Worm (Caenorhabditis elegans) whole organism, L2 larva: ENCODE results near the gene ZK1127.13.

Source experiments
- F13H6.1 ChIP-seq: sonication (generic microtip); optimal IDR thresholded peaks from 2 replicates; lab custom pipeline; 2016; ENCODE audit warnings: missing genetic modification characterization, missing compliant biosample characterization
- Y55F3AM.14 ChIP-seq: fragments of 200-800 bp; sonication (Bioruptor generic); optimal IDR thresholded peaks from 2 replicates; lab custom pipeline; 2018; ENCODE audit warnings: mild to moderate bottlenecking, missing genetic modification characterization, missing compliant biosample characterization
- ama-1 ChIP-seq: fragments of 150-350 bp; optimal IDR thresholded peaks from 2 replicates; lab custom pipeline; 2018; ENCODE audit warnings: inconsistent platforms
- blmp-1 ChIP-seq: sonication (generic microtip); optimal IDR thresholded peaks from 2 replicates; lab custom pipeline; 2017; ENCODE audit warnings: missing genetic modification characterization, mild to moderate bottlenecking, missing compliant biosample characterization, antibody characterized with exemption, moderate library complexity; ENCODE audit not compliant: insufficient read depth
- ceh-16 ChIP-seq: fragments of 150-350 bp; optimal IDR thresholded peaks from 2 replicates; lab custom pipeline; 2014; ENCODE audit warnings: missing biosample characterization, missing genetic modification characterization
- ceh-82 ChIP-seq: fragments of 150-350 bp; optimal IDR thresholded peaks from 2 replicates; lab custom pipeline; 2014; ENCODE audit warnings: missing biosample characterization, missing genetic modification characterization
- dmd-4 ChIP-seq: sonication (generic microtip); optimal IDR thresholded peaks from 2 replicates; lab custom pipeline; 2017; ENCODE audit warnings: missing biosample characterization, missing genetic modification characterization
- egl-27 ChIP-seq: sonication (generic microtip); optimal IDR thresholded peaks from 3 replicates; lab custom pipeline; 2017; ENCODE audit warnings: missing biosample characterization, missing genetic modification reagents, missing genetic modification characterization
- elt-1 ChIP-seq: fragments of 150-350 bp; optimal IDR thresholded peaks from 2 replicates; lab custom pipeline; 2014; ENCODE audit warnings: missing biosample characterization, missing genetic modification characterization
- elt-3 ChIP-seq: sonication (generic microtip); optimal IDR thresholded peaks from 2 replicates; lab custom pipeline; 2017; ENCODE audit warnings: missing biosample characterization, missing genetic modification characterization
- fos-1 ChIP-seq: fragments of 150-350 bp; optimal IDR thresholded peaks from 2 replicates; lab custom pipeline; 2014; ENCODE audit warnings: missing biosample characterization, missing genetic modification characterization
- lin-11 ChIP-seq: fragments of 150-350 bp; sonication (generic microtip); optimal IDR thresholded peaks from 2 replicates; lab custom pipeline; 2014; ENCODE audit warnings: missing biosample characterization, missing genetic modification characterization, inconsistent platforms, mixed read lengths
- lin-13 ChIP-seq: fragments of 150-350 bp; optimal IDR thresholded peaks from 2 replicates; lab custom pipeline; 2014; ENCODE audit warnings: missing biosample characterization, missing genetic modification reagents, missing genetic modification characterization
- lin-39 ChIP-seq: fragments of 150-350 bp; optimal IDR thresholded peaks from 2 replicates; lab custom pipeline; 2014; ENCODE audit warnings: missing biosample characterization, missing genetic modification reagents, missing genetic modification characterization
- lsy-2 ChIP-seq, 2 experiments: fragments of 150-350 bp in 1 of 2; sonication (generic microtip) in 1 of 2; optimal IDR thresholded peaks; 2 replicates each; lab custom pipeline; 2014 to 2017; ENCODE audit warnings: missing biosample characterization in 2 of 2, missing genetic modification characterization in 2 of 2
- mab-5 ChIP-seq: fragments of 150-350 bp; optimal IDR thresholded peaks from 2 replicates; lab custom pipeline; 2014; ENCODE audit warnings: missing biosample characterization, missing genetic modification characterization
- mbf-1 ChIP-seq: sonication (generic microtip); optimal IDR thresholded peaks from 2 replicates; lab custom pipeline; 2017; ENCODE audit warnings: missing biosample characterization, missing genetic modification characterization
- mdl-1 ChIP-seq, 2 experiments: fragments of 150-350 bp in 1 of 2; sonication (generic microtip) in 1 of 2; optimal IDR thresholded peaks; 2 replicates each; lab custom pipeline; 2017; ENCODE audit warnings: missing biosample characterization in 2 of 2, missing genetic modification characterization in 2 of 2
- nhr-10 ChIP-seq: sonication (generic microtip); optimal IDR thresholded peaks from 2 replicates; lab custom pipeline; 2017; ENCODE audit warnings: missing biosample characterization, missing genetic modification characterization
- nhr-11 ChIP-seq: fragments of 150-350 bp; optimal IDR thresholded peaks from 2 replicates; lab custom pipeline; 2014; ENCODE audit warnings: missing biosample characterization, missing genetic modification characterization
- nhr-12 ChIP-seq: fragments of 150-350 bp; optimal IDR thresholded peaks from 2 replicates; lab custom pipeline; 2014; ENCODE audit warnings: missing biosample characterization, missing genetic modification characterization
- nhr-129 ChIP-seq: fragments of 150-350 bp; optimal IDR thresholded peaks from 2 replicates; lab custom pipeline; 2014; ENCODE audit warnings: missing biosample characterization, missing genetic modification characterization
- nhr-21 ChIP-seq: fragments of 150-350 bp; optimal IDR thresholded peaks from 2 replicates; lab custom pipeline; 2014; ENCODE audit warnings: missing biosample characterization, missing genetic modification characterization
- nhr-23 ChIP-seq: fragments of 150-350 bp; optimal IDR thresholded peaks from 2 replicates; lab custom pipeline; 2014; ENCODE audit warnings: missing biosample characterization, missing genetic modification reagents, missing genetic modification characterization
- nhr-237 ChIP-seq: fragments of 150-350 bp; optimal IDR thresholded peaks from 2 replicates; lab custom pipeline; 2014; ENCODE audit warnings: missing biosample characterization, missing genetic modification characterization
- nhr-25 ChIP-seq: fragments of 150-350 bp; sonication (generic microtip); optimal IDR thresholded peaks from 3 replicates; lab custom pipeline; 2014; ENCODE audit warnings: missing biosample characterization, missing genetic modification characterization
- nhr-77 ChIP-seq: fragments of 150-350 bp; optimal IDR thresholded peaks from 2 replicates; lab custom pipeline; 2014; ENCODE audit warnings: missing biosample characterization, missing genetic modification characterization
- sem-4 ChIP-seq: fragments of 150-350 bp; optimal IDR thresholded peaks from 2 replicates; lab custom pipeline; 2014; ENCODE audit warnings: missing biosample characterization, missing genetic modification reagents, missing genetic modification characterization
- skn-1 ChIP-seq: sonication (generic microtip); optimal IDR thresholded peaks from 2 replicates; lab custom pipeline; 2017; ENCODE audit warnings: missing biosample characterization, missing genetic modification characterization
- sma-3 ChIP-seq: sonication (generic microtip); optimal IDR thresholded peaks from 2 replicates; lab custom pipeline; 2016; ENCODE audit warnings: missing genetic modification reagents, missing genetic modification characterization, missing compliant biosample characterization
- sma-9 ChIP-seq, 2 experiments: fragments of 150-350 bp in 1 of 2; sonication (generic microtip) in 1 of 2; optimal IDR thresholded peaks; 2 replicates each; lab custom pipeline; 2014 to 2016; ENCODE audit warnings: missing genetic modification characterization in 2 of 2, mild to moderate bottlenecking in 1 of 2, missing biosample characterization in 1 of 2, missing compliant biosample characterization in 1 of 2, missing genetic modification reagents in 1 of 2, moderate library complexity in 1 of 2
- snpc-4 ChIP-seq: fragments of 150-350 bp; optimal IDR thresholded peaks from 2 replicates; lab custom pipeline; 2014; ENCODE audit warnings: missing biosample characterization, missing genetic modification characterization
- unc-39 ChIP-seq: fragments of 150-350 bp; optimal IDR thresholded peaks from 2 replicates; lab custom pipeline; 2014; ENCODE audit warnings: missing biosample characterization, missing genetic modification characterization
- unc-55 ChIP-seq: fragments of 150-350 bp; sonication (generic microtip); optimal IDR thresholded peaks from 3 replicates; lab custom pipeline; 2014; ENCODE audit warnings: missing biosample characterization, missing genetic modification reagents, missing genetic modification characterization
- unc-62 ChIP-seq: fragments of 150-350 bp; optimal IDR thresholded peaks from 2 replicates; lab custom pipeline; 2014; ENCODE audit warnings: missing biosample characterization, missing genetic modification reagents, missing genetic modification characterization
- zag-1 ChIP-seq: fragments of 150-350 bp; optimal IDR thresholded peaks from 2 replicates; lab custom pipeline; 2014; ENCODE audit warnings: missing biosample characterization, missing genetic modification characterization
- ztf-11 ChIP-seq: sonication (generic microtip); optimal IDR thresholded peaks from 2 replicates; lab custom pipeline; 2017; ENCODE audit warnings: missing biosample characterization, missing genetic modification characterization
- ztf-4 ChIP-seq: fragments of 150-350 bp; optimal IDR thresholded peaks from 2 replicates; lab custom pipeline; 2014; ENCODE audit warnings: missing biosample characterization, missing genetic modification characterization

The ZK1127.13 gene

DNA sequence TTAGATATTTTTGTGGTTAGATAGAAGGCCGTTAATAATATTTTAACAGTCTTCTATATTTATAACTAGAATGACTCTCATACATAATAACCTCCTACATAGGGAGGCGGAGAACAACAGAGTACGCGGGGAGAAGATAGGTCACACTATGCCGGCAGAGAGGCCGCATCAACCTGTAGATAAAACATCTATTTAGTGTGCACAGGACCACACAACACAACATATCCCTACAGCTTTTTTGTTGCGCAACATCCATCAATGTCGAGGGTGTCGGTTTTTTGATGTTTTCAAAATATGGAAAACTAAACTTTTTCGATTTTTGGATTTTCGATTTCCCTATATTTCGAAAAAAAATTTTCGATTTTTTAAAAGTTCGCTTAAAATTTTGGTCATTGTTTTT is 37.8 kb downstream of the ZK1127.13 start:
- TF ChIP-seq mdl-1 (tag; optimal IDR thresholded peaks at IDR 0.05; lab: Kevin White, UChicago) (no peak), lin-11 (tag; lab: Kevin White, UChicago) (no peak), lsy-2 (tag; optimal IDR thresholded peaks at IDR 0.05; lab: Kevin White, UChicago) (no peak), ceh-82 (tag; lab: Kevin White, UChicago) (no peak), sma-9 (GFP tag; optimal IDR thresholded peaks at IDR 0.05; lab: Kevin White, UChicago) (no peak), sma-9 (tag; optimal IDR thresholded peaks at IDR 0.05; lab: Kevin White, UChicago) (no peak), nhr-77 (tag; lab: Kevin White, UChicago) (no peak), mab-5 (tag; lab: Kevin White, UChicago) (no peak), dmd-4 (tag; lab: Kevin White, UChicago) (no peak), unc-55 (GFP tag; lab: Kevin White, UChicago) (no peak), egl-27 (tag; lab: Kevin White, UChicago) (no peak), F13H6.1 (tag; lab: Kevin White, UChicago) (no peak), ztf-11 (tag; lab: Kevin White, UChicago) (no peak), nhr-23 (tag; lab: Kevin White, UChicago) (no peak), nhr-12 (tag; lab: Kevin White, UChicago) (no peak)

DNA sequence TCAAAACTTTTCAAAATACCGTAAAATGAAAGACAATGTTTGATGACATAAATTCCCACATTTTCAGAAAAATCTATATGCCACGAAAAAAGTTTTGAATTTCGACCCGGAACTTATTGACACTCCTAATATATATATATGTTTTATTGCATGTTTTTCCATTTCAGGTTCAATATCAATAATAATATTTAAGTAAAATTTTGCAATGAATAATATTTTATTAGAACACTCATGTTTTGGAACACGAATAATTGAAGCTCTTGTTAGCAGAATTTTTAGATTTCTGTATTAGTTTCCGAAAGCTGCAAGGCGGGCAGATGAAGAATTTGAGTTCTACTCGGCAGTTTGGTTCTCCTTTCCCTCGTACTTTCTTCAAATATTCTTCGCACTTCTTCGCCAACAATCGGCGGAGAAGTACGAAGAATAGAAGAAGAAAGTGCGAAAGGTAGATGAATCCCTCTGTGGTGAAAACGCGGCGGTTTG is 40.3 kb downstream of the ZK1127.13 start, which contains the start of gene T02G5.3:
Gene T02G5.3 (plus strand): TSS at position 51 of the 483 bp plus-strand sequence.
- no peak for TF ChIP-seq unc-55 (GFP tag; lab: Kevin White, UChicago)

ce11 chrII:7095970-7096369 is 42.9 kb downstream of the ZK1127.13 start:
- TF ChIP-seq ceh-82 (tag; lab: Kevin White, UChicago) (no peak), nhr-23 (tag; lab: Kevin White, UChicago) (no peak), mbf-1 (tag; lab: Kevin White, UChicago) (no peak), lin-13 (no peak), nhr-12 (tag; lab: Kevin White, UChicago) (no peak), lin-11 (tag; lab: Kevin White, UChicago) (no peak), nhr-11 (tag; lab: Kevin White, UChicago) (no peak), mdl-1 (tag; optimal IDR thresholded peaks at IDR 0.05; lab: Kevin White, UChicago) (no peak), nhr-237 (tag; lab: Kevin White, UChicago) (no peak)

DNA sequence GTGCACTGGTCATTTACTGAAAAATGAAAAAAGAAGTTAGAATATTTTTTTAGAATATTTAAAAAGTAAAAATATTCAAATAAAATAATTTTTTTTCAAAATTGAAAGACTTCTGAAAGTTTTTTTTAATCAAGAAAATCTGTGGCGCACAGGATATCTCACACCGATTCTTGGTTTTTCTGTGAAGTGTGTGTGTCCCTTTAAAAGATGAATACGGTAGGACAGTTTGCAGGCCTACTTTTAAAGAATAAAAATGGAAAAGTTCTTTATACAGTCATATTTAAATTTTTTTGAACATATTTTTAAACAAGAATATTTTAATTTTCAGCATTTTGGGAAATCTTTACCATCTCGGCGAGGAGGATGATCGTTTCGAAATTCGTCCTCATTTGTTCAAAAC is 45.5 kb downstream of the ZK1127.13 start, which contains the start of gene mct-5:
Gene mct-5 (minus strand): TSS at position 16 of the 400 bp plus-strand sequence.
- no peak for TF ChIP-seq unc-55 (GFP tag; lab: Kevin White, UChicago)
- no peak for TF ChIP-seq ztf-4 (tag; lab: Kevin White, UChicago)
- TF ChIP-seq nhr-237 (tag; lab: Kevin White, UChicago): no peak
- no peak for TF ChIP-seq sem-4 (tag; lab: Kevin White, UChicago)
- TF ChIP-seq nhr-10 (tag; lab: Kevin White, UChicago): no peak
- no peak for TF ChIP-seq ceh-82 (tag; lab: Kevin White, UChicago)
- no peak for TF ChIP-seq lin-39 (tag; lab: Kevin White, UChicago)
- no peak for TF ChIP-seq nhr-25
- TF ChIP-seq unc-62: no peak
- no peak for TF ChIP-seq elt-1 (tag; lab: Kevin White, UChicago)
- no peak for TF ChIP-seq Y55F3AM.14
- no peak for TF ChIP-seq zag-1 (tag; lab: Kevin White, UChicago)
- TF ChIP-seq F13H6.1 (tag; lab: Kevin White, UChicago): no peak
- no peak for TF ChIP-seq skn-1 (tag; lab: Kevin White, UChicago)
- no peak for TF ChIP-seq nhr-129 (tag; lab: Kevin White, UChicago)
- TF ChIP-seq blmp-1 (tag; lab: Kevin White, UChicago): no peak
- TF ChIP-seq sma-3 (GFP tag; lab: Kevin White, UChicago): no peak
- TF ChIP-seq, all 48 proteins: peak for 0

- TF ChIP-seq unc-55 (GFP tag; lab: Kevin White, UChicago) (no peak), lin-13 (no peak), fos-1 (tag; lab: Kevin White, UChicago) (no peak), nhr-25 (no peak), mab-5 (tag; lab: Kevin White, UChicago) (no peak), lin-39 (tag; lab: Kevin White, UChicago) (no peak), unc-39 (tag; lab: Kevin White, UChicago) (no peak), snpc-4 (tag; lab: Kevin White, UChicago) (no peak), nhr-23 (tag; lab: Kevin White, UChicago) (no peak), elt-3 (tag; lab: Kevin White, UChicago) (no peak), ceh-16 (tag; lab: Kevin White, UChicago) (no peak), dmd-4 (tag; lab: Kevin White, UChicago) (no peak), nhr-21 (tag; lab: Kevin White, UChicago) (no peak), sma-9 (GFP tag; optimal IDR thresholded peaks at IDR 0.05; lab: Kevin White, UChicago) (no peak), sma-9 (tag; optimal IDR thresholded peaks at IDR 0.05; lab: Kevin White, UChicago) (no peak), ceh-82 (tag; lab: Kevin White, UChicago) (no peak), ama-1 (lab: Kevin White, UChicago) (no peak), mdl-1 (tag; optimal IDR thresholded peaks at IDR 0.05; lab: Kevin White, UChicago) (no peak), nhr-12 (tag; lab: Kevin White, UChicago) (no peak)
Measured at ce11 chrII:7099231-7099630, 46.1 kb downstream of the ZK1127.13 start.
